Worm (Caenorhabditis elegans) whole organism, L1 larva: ENCODE results near the gene cdc-37.

ENCODE experiments used
- C04F5.9 ChIP-seq: sonication (generic microtip); optimal IDR thresholded peaks from 2 replicates; lab custom pipeline; 2016; ENCODE audit warnings: missing genetic modification characterization, missing compliant biosample characterization
- F16B12.6 ChIP-seq: fragments of 150-350 bp; optimal IDR thresholded peaks from 2 replicates; lab custom pipeline; 2014; ENCODE audit warnings: missing biosample characterization, missing genetic modification characterization
- aha-1 ChIP-seq: fragments of 150-350 bp; optimal IDR thresholded peaks from 2 replicates; lab custom pipeline; 2014; ENCODE audit warnings: missing biosample characterization, missing genetic modification characterization
- alr-1 ChIP-seq: fragments of 200-800 bp; sonication (Bioruptor generic); optimal IDR thresholded peaks from 2 replicates; lab custom pipeline; 2018; ENCODE audit warnings: borderline replicate concordance, mild to moderate bottlenecking, missing genetic modification characterization, missing compliant biosample characterization
- aly-2 ChIP-seq: fragments of 150-350 bp; optimal IDR thresholded peaks from 2 replicates; lab custom pipeline; 2014; ENCODE audit warnings: missing biosample characterization, missing genetic modification characterization
- ama-1 ChIP-seq: fragments of 150-350 bp; optimal IDR thresholded peaks from 2 replicates; lab custom pipeline; 2014
- blmp-1 ChIP-seq: fragments of 150-350 bp; optimal IDR thresholded peaks from 2 replicates; lab custom pipeline; 2014; ENCODE audit warnings: missing biosample characterization, missing genetic modification characterization
- ceh-8 ChIP-seq: fragments of 200-800 bp; sonication (Bioruptor generic); optimal IDR thresholded peaks from 2 replicates; lab custom pipeline; 2018; ENCODE audit warnings: mild to moderate bottlenecking, missing genetic modification characterization, moderate library complexity, missing compliant biosample characterization
- ceh-88 ChIP-seq: fragments of 200-800 bp; sonication (Bioruptor generic); IDR thresholded peaks from 2 replicates; pipeline ENCODE4 v1.3.6; 2022; ENCODE audit warnings: missing genetic modification characterization, missing compliant biosample characterization
- dpl-1 ChIP-seq, 3 experiments: fragments of 150-350 bp in 2 of 3; sonication (generic microtip) in 1 of 3; optimal IDR thresholded peaks; 2 replicates each; lab custom pipeline; 2014 to 2017; ENCODE audit warnings: missing biosample characterization in 3 of 3, missing genetic modification characterization in 3 of 3, missing genetic modification reagents in 3 of 3
- dsc-1 ChIP-seq: sonication (generic microtip); optimal IDR thresholded peaks from 2 replicates; lab custom pipeline; 2016; ENCODE audit warnings: mild to moderate bottlenecking, missing genetic modification characterization, missing compliant biosample characterization
- efl-3 ChIP-seq: fragments of 200-800 bp; sonication (Bioruptor generic); optimal IDR thresholded peaks from 2 replicates; lab custom pipeline; 2018; ENCODE audit warnings: mild to moderate bottlenecking, missing genetic modification characterization, missing compliant biosample characterization
- fkh-4 ChIP-seq: sonication (generic microtip); optimal IDR thresholded peaks from 2 replicates; lab custom pipeline; 2016; ENCODE audit warnings: missing compliant biosample characterization, missing genetic modification characterization, borderline replicate concordance
- fkh-8 ChIP-seq: sonication (generic microtip); optimal IDR thresholded peaks from 2 replicates; lab custom pipeline; 2016; ENCODE audit warnings: mild to moderate bottlenecking, missing genetic modification characterization, missing compliant biosample characterization
- grh-1 ChIP-seq: fragments of 200-800 bp; sonication (Bioruptor generic); IDR thresholded peaks from 2 replicates; pipeline ENCODE4 v1.3.6; 2022; ENCODE audit warnings: missing genetic modification reagents, missing genetic modification characterization, missing compliant biosample characterization
- hlh-4 ChIP-seq: sonication (generic microtip); optimal IDR thresholded peaks from 2 replicates; lab custom pipeline; 2016; ENCODE audit warnings: mild to moderate bottlenecking, missing genetic modification characterization, missing compliant biosample characterization
- hpl-2 ChIP-seq: fragments of 150-350 bp; optimal IDR thresholded peaks from 2 replicates; lab custom pipeline; 2014; ENCODE audit warnings: missing biosample characterization, missing genetic modification reagents, missing genetic modification characterization
- irx-1 ChIP-seq: sonication (generic microtip); optimal IDR thresholded peaks from 2 replicates; lab custom pipeline; 2016; ENCODE audit warnings: missing genetic modification characterization, missing compliant biosample characterization
- isw-1 ChIP-seq: fragments of 200-800 bp; sonication (Bioruptor generic); IDR thresholded peaks from 2 replicates; pipeline ENCODE4 v1.3.6; 2022; ENCODE audit warnings: missing genetic modification characterization, missing compliant biosample characterization
- jun-1 ChIP-seq: fragments of 150-350 bp; optimal IDR thresholded peaks from 2 replicates; lab custom pipeline; 2014; ENCODE audit warnings: missing biosample characterization, missing genetic modification reagents, missing genetic modification characterization
- lin-35 ChIP-seq, 2 experiments: fragments of 150-350 bp; optimal IDR thresholded peaks; 2 replicates each; lab custom pipeline; 2014; ENCODE audit warnings: missing biosample characterization in 2 of 2, missing genetic modification characterization in 2 of 2, missing genetic modification reagents in 2 of 2
- lin-39 ChIP-seq: fragments of 150-350 bp; optimal IDR thresholded peaks from 2 replicates; lab custom pipeline; 2014; ENCODE audit warnings: missing biosample characterization, missing genetic modification reagents, missing genetic modification characterization
- lir-3 ChIP-seq: sonication (generic microtip); optimal IDR thresholded peaks from 2 replicates; lab custom pipeline; 2016; ENCODE audit warnings: mild to moderate bottlenecking, missing genetic modification characterization, moderate library complexity, missing compliant biosample characterization; ENCODE audit not compliant: poor library complexity
- lsy-2 ChIP-seq, 2 experiments: fragments of 150-350 bp; optimal IDR thresholded peaks; 2 replicates each; lab custom pipeline; 2014; ENCODE audit warnings: missing biosample characterization in 2 of 2, missing genetic modification characterization in 2 of 2
- mdl-1 ChIP-seq, 2 experiments: fragments of 150-350 bp; optimal IDR thresholded peaks; 2 replicates each; lab custom pipeline; 2014 to 2017; ENCODE audit warnings: missing biosample characterization in 2 of 2, missing genetic modification characterization in 2 of 2, inconsistent platforms in 1 of 2
- mep-1 ChIP-seq: fragments of 150-350 bp; optimal IDR thresholded peaks from 2 replicates; lab custom pipeline; 2014; ENCODE audit warnings: missing biosample characterization, missing genetic modification characterization
- nhr-19 ChIP-seq: fragments of 200-800 bp; sonication (Bioruptor generic); conservative IDR thresholded peaks from 2 replicates; pipeline ENCODE4 v1.3.6; 2022; ENCODE audit warnings: missing genetic modification characterization, missing compliant biosample characterization
- nhr-20 ChIP-seq: sonication (generic microtip); optimal IDR thresholded peaks from 2 replicates; lab custom pipeline; 2016; ENCODE audit warnings: mild to moderate bottlenecking, missing genetic modification characterization, missing compliant biosample characterization
- nhr-71 ChIP-seq: sonication (generic microtip); optimal IDR thresholded peaks from 2 replicates; lab custom pipeline; 2016; ENCODE audit warnings: mild to moderate bottlenecking, missing genetic modification characterization, moderate library complexity, missing compliant biosample characterization
- nhr-76 ChIP-seq: sonication (generic microtip); optimal IDR thresholded peaks from 2 replicates; lab custom pipeline; 2017; ENCODE audit warnings: missing biosample characterization, missing genetic modification characterization
- nhr-77 ChIP-seq: fragments of 150-350 bp; optimal IDR thresholded peaks from 2 replicates; lab custom pipeline; 2014; ENCODE audit warnings: missing biosample characterization, missing genetic modification characterization
- nhr-85 ChIP-seq: sonication (generic microtip); peaks from one replicate; lab custom pipeline; 2016; ENCODE audit warnings: missing genetic modification characterization, inconsistent platforms, missing compliant biosample characterization
- pqm-1 ChIP-seq: sonication (generic microtip); optimal IDR thresholded peaks from 3 replicates; lab custom pipeline; 2017; ENCODE audit warnings: missing biosample characterization, missing genetic modification characterization
- rnt-1 ChIP-seq: sonication (generic microtip); optimal IDR thresholded peaks from 2 replicates; lab custom pipeline; 2016; ENCODE audit warnings: mild to moderate bottlenecking, missing genetic modification characterization, moderate library complexity, missing compliant biosample characterization
- snpc-4 ChIP-seq: fragments of 150-350 bp; optimal IDR thresholded peaks from 2 replicates; lab custom pipeline; 2014; ENCODE audit warnings: missing biosample characterization, missing genetic modification characterization
- snu-23 ChIP-seq: sonication (generic microtip); optimal IDR thresholded peaks from 2 replicates; lab custom pipeline; 2016; ENCODE audit warnings: missing genetic modification characterization, missing compliant biosample characterization
- sox-4 ChIP-seq: sonication (generic microtip); optimal IDR thresholded peaks from 2 replicates; lab custom pipeline; 2016; ENCODE audit warnings: missing genetic modification characterization, missing compliant biosample characterization
- sptf-1 ChIP-seq: fragments of 150-350 bp; optimal IDR thresholded peaks from 2 replicates; lab custom pipeline; 2014; ENCODE audit warnings: missing biosample characterization, missing genetic modification characterization
- swsn-7 ChIP-seq: sonication (generic microtip); optimal IDR thresholded peaks from 2 replicates; lab custom pipeline; 2016; ENCODE audit warnings: missing genetic modification characterization, missing compliant biosample characterization
- tbx-2 ChIP-seq: sonication (generic microtip); optimal IDR thresholded peaks from 2 replicates; lab custom pipeline; 2016; ENCODE audit warnings: missing genetic modification characterization, missing compliant biosample characterization
- tlp-1 ChIP-seq: fragments of 150-350 bp; optimal IDR thresholded peaks from 2 replicates; lab custom pipeline; 2014; ENCODE audit warnings: missing biosample characterization, missing genetic modification characterization
- unc-62 ChIP-seq: fragments of 150-350 bp; optimal IDR thresholded peaks from 2 replicates; lab custom pipeline; 2014; ENCODE audit warnings: missing biosample characterization, missing genetic modification reagents, missing genetic modification characterization
- vab-15 ChIP-seq: sonication (generic microtip); optimal IDR thresholded peaks from 2 replicates; lab custom pipeline; 2017; ENCODE audit warnings: missing genotype, mild to moderate bottlenecking, missing genetic modification characterization, missing compliant biosample characterization
- xbp-1 ChIP-seq: sonication (generic microtip); optimal IDR thresholded peaks from 2 replicates; lab custom pipeline; 2016; ENCODE audit warnings: missing genetic modification characterization, missing compliant biosample characterization
- zag-1 ChIP-seq: fragments of 150-350 bp; optimal IDR thresholded peaks from 2 replicates; lab custom pipeline; 2014; ENCODE audit warnings: missing biosample characterization, missing genetic modification characterization

The cdc-37 gene

DNA sequence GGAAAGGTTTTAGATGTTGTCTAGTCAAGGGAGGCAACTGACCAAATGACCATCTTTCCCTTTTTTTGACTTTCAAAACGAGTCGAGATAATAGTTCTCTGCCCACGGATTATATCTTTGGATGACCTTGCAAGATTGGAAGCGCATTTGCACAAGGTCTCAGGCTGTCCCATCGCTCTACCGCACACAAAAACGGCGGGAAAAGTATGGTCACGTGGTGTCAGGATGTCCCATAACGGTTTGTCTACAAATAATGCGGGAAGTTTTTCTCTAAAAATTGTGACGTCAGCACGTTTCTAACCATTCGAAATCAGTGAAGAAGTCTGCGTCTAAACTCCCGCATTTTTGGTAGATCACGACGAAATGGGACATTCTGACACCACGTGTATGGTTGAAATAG is 27.9 kb upstream of the cdc-37 start, which contains the start of gene W04H10.6:
Gene W04H10.6, minus strand, starts transcription at position 101 of the 400 bp plus-strand sequence.
- TF ChIP-seq grh-1 (GFP tag; lab: Robert Waterston, UW): no peak
- TF ChIP-seq snu-23 (GFP tag; lab: Kevin White, UChicago): peak; percentile 31
- peak; percentile 36 for TF ChIP-seq blmp-1 (tag; lab: Kevin White, UChicago)
- peak; percentile 78 for TF ChIP-seq nhr-85 (tag; lab: Kevin White, UChicago)
- TF ChIP-seq C04F5.9 (tag; lab: Kevin White, UChicago): no peak
- peak in 2 of 3 experiments; percentile 20 to 24 for TF ChIP-seq dpl-1 (GFP tag; optimal IDR thresholded peaks at IDR 0.05; lab: Kevin White, UChicago)

DNA sequence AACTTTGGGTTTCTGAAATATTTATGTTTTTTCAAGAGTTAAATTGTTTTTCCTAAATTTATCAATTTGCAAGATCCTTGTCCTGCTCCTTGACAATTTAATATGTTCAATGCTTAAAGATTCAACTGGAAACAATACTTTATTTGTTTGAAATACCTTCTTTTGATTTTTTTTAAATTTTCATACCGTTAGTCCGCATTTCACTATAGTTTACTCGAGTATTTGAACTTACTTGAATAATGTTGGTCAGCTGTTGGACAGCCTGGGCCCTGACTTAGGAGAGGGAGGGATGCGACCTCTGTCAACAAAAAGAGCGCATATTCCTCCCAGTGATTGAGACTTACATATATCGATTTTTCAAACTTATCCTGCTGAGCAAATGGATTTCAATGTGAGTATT is 25.6 kb upstream of the cdc-37 start, which contains the start of gene W04H10.5:
Gene W04H10.5, plus strand, starts transcription at position 301 of the 400 bp plus-strand sequence.
- TF ChIP-seq dpl-1 (GFP tag; optimal IDR thresholded peaks at IDR 0.05; lab: Kevin White, UChicago): no peak
- no peak for TF ChIP-seq tlp-1
- no peak for TF ChIP-seq aha-1 (tag; lab: Kevin White, UChicago)
- no peak for TF ChIP-seq nhr-77 (tag; lab: Kevin White, UChicago)
- no peak for TF ChIP-seq ceh-88

ce11 chrII:605267-605666 is 24.9 kb upstream of the cdc-37 start, which contains the start of gene W04H10.2:
Gene W04H10.2 (plus strand): TSS chrII:605567.
- TF ChIP-seq lsy-2 (tag; optimal IDR thresholded peaks at IDR 0.05; lab: Kevin White, UChicago) (no peak), fkh-4 (tag; lab: Kevin White, UChicago) (no peak), aly-2 (no peak), rnt-1 (no peak), nhr-77 (tag; lab: Kevin White, UChicago) (no peak), vab-15 (tag; lab: Kevin White, UChicago) (no peak), irx-1 (tag; lab: Kevin White, UChicago) (no peak), hpl-2 (GFP tag; lab: Kevin White, UChicago) (no peak), mep-1 (tag; lab: Kevin White, UChicago) (no peak), zag-1 (tag; lab: Kevin White, UChicago) (no peak), dpl-1 (GFP tag; optimal IDR thresholded peaks at IDR 0.05; lab: Kevin White, UChicago) (no peak), xbp-1 (tag; lab: Kevin White, UChicago) (no peak), alr-1 (tag; lab: Kevin White, UChicago) (no peak), isw-1 (GFP tag; lab: Robert Waterston, UW) (no peak), fkh-8 (tag; lab: Kevin White, UChicago) (no peak), nhr-71 (tag; lab: Kevin White, UChicago) (no peak), nhr-76 (no peak)
- TF ChIP-seq, all 84 proteins: peak for 0

ce11 chrII:602969-603368 is 22.6 kb upstream of the cdc-37 start:
- TF ChIP-seq nhr-20 (tag; lab: Kevin White, UChicago) (peak; percentile 65), pqm-1 (tag; lab: Kevin White, UChicago) (no peak), snpc-4 (tag; lab: Kevin White, UChicago) (peak; percentile 64), mep-1 (tag; lab: Kevin White, UChicago) (peak; percentile 87), vab-15 (tag; lab: Kevin White, UChicago) (no peak), nhr-19 (GFP tag; lab: Robert Waterston, UW) (no peak), ama-1 (lab: Kevin White, UChicago) (no peak), snu-23 (GFP tag; lab: Kevin White, UChicago) (peak; percentile 82), tbx-2 (tag; lab: Kevin White, UChicago) (peak; percentile 66), hlh-4 (no peak), alr-1 (tag; lab: Kevin White, UChicago) (no peak), jun-1 (no peak), F16B12.6 (tag; lab: Kevin White, UChicago) (no peak), dsc-1 (peak; percentile 21), swsn-7 (tag; lab: Kevin White, UChicago) (peak; percentile 62), lir-3 (tag; lab: Kevin White, UChicago) (peak; percentile 8), sptf-1 (tag; lab: Kevin White, UChicago) (no peak), sox-4 (tag; lab: Kevin White, UChicago) (no peak), ceh-88 (no peak), mdl-1 (tag; optimal IDR thresholded peaks at IDR 0.05; lab: Kevin White, UChicago) (peak in 1 of 2 experiments; percentile 81), isw-1 (GFP tag; lab: Robert Waterston, UW) (peak; percentile 22), ceh-8 (GFP tag; lab: Kevin White, UChicago) (no peak), unc-62 (no peak), lin-35 (GFP tag; optimal IDR thresholded peaks at IDR 0.05; lab: Kevin White, UChicago) (peak; percentile 48 to 63), irx-1 (tag; lab: Kevin White, UChicago) (peak; percentile 45), lsy-2 (tag; optimal IDR thresholded peaks at IDR 0.05; lab: Kevin White, UChicago) (peak; percentile 66 to 74), aly-2 (no peak), efl-3 (GFP tag; lab: Kevin White, UChicago) (no peak), dpl-1 (GFP tag; optimal IDR thresholded peaks at IDR 0.05; lab: Kevin White, UChicago) (peak; percentile 34 to 57 (median 49)), lin-39 (tag; lab: Kevin White, UChicago) (peak; percentile 88)
